Worm (Caenorhabditis elegans) whole organism, L4 larva: ENCODE results near the gene C34E10.12.

Source experiments
- F49E8.2 ChIP-seq: sonication (generic microtip); optimal IDR thresholded peaks from 2 replicates; lab custom pipeline; 2016; ENCODE audit warnings: missing compliant biosample characterization, mild to moderate bottlenecking, missing genetic modification characterization, borderline replicate concordance
- R02D3.7 ChIP-seq: fragments of 150-350 bp; sonication (generic microtip); optimal IDR thresholded peaks from 3 replicates; lab custom pipeline; 2014; ENCODE audit warnings: missing biosample characterization, missing genetic modification characterization
- T26A8.4 ChIP-seq: fragments of 200-800 bp; sonication (Bioruptor generic); IDR thresholded peaks from 2 replicates; pipeline ENCODE4 v1.3.6; 2022; ENCODE audit warnings: missing genetic modification characterization, missing compliant biosample characterization
- ZK337.2 ChIP-seq: fragments of 200-800 bp; sonication (Bioruptor generic); IDR thresholded peaks from 2 replicates; pipeline ENCODE4 v1.3.6; 2022; ENCODE audit warnings: missing genetic modification reagents, missing genetic modification characterization, missing compliant biosample characterization
- ZK546.5 ChIP-seq, 2 experiments: sonication (generic microtip); optimal IDR thresholded peaks; 2 replicates each; lab custom pipeline; 2017; ENCODE audit warnings: missing biosample characterization in 2 of 2, missing genetic modification characterization in 2 of 2
- ama-1 ChIP-seq: fragments of 150-350 bp; optimal IDR thresholded peaks from 2 replicates; lab custom pipeline; 2014; ENCODE audit warnings: inconsistent platforms, mixed read lengths
- arid-1 ChIP-seq: fragments of 200-800 bp; sonication (Bioruptor generic); conservative IDR thresholded peaks from 2 replicates; pipeline ENCODE4 v1.3.6; 2022; ENCODE audit warnings: missing genetic modification reagents, missing genetic modification characterization, missing compliant biosample characterization
- ceh-20 ChIP-seq: fragments of 200-800 bp; sonication (Bioruptor generic); IDR thresholded peaks from 2 replicates; pipeline ENCODE4 v1.3.6; 2022; ENCODE audit warnings: missing genetic modification reagents, missing genetic modification characterization, missing compliant biosample characterization
- ceh-44 ChIP-seq: fragments of 200-800 bp; sonication (Bioruptor generic); IDR thresholded peaks from 2 replicates; pipeline ENCODE4 v1.3.6; 2022; ENCODE audit warnings: missing genetic modification reagents, missing genetic modification characterization, missing compliant biosample characterization
- ces-1 ChIP-seq: fragments of 150-350 bp; sonication (generic microtip); optimal IDR thresholded peaks from 4 replicates; lab custom pipeline; 2014; ENCODE audit warnings: missing biosample characterization, missing genetic modification reagents, missing genetic modification characterization
- daf-12 ChIP-seq: fragments of 150-350 bp; optimal IDR thresholded peaks from 2 replicates; lab custom pipeline; 2014; ENCODE audit warnings: missing biosample characterization, missing genetic modification reagents, missing genetic modification characterization
- daf-19 ChIP-seq: fragments of 200-800 bp; sonication (Bioruptor generic); conservative IDR thresholded peaks from 2 replicates; pipeline ENCODE4 v1.3.6; 2022; ENCODE audit warnings: missing genetic modification characterization, missing compliant biosample characterization
- daf-8 ChIP-seq: fragments of 200-800 bp; sonication (Bioruptor generic); IDR thresholded peaks from 2 replicates; pipeline ENCODE4 v1.3.6; 2022; ENCODE audit warnings: missing genetic modification characterization, missing compliant biosample characterization
- dpl-1 ChIP-seq: fragments of 150-350 bp; optimal IDR thresholded peaks from 2 replicates; lab custom pipeline; 2014; ENCODE audit warnings: missing biosample characterization, missing genetic modification reagents, missing genetic modification characterization
- duxl-1 ChIP-seq: sonication (generic microtip); optimal IDR thresholded peaks from 2 replicates; lab custom pipeline; 2016; ENCODE audit warnings: mild to moderate bottlenecking, missing genetic modification characterization, moderate library complexity, missing compliant biosample characterization; ENCODE audit not compliant: poor library complexity
- dve-1 ChIP-seq: sonication (generic microtip); optimal IDR thresholded peaks from 2 replicates; lab custom pipeline; 2017; ENCODE audit warnings: antibody characterized with exemption, mild to moderate bottlenecking, missing genetic modification characterization, missing compliant biosample characterization; ENCODE audit not compliant: insufficient read depth
- hif-1 ChIP-seq, 2 experiments: sonication (generic microtip); optimal IDR thresholded peaks; 2 replicates each; lab custom pipeline; 2016 to 2017; ENCODE audit warnings: missing compliant biosample characterization in 2 of 2, missing genetic modification characterization in 2 of 2, missing genetic modification reagents in 2 of 2, missing genotype in 2 of 2, mild to moderate bottlenecking in 1 of 2
- hlh-30 ChIP-seq: sonication (generic microtip); optimal IDR thresholded peaks from 2 replicates; lab custom pipeline; 2017; ENCODE audit warnings: antibody characterized with exemption, mild to moderate bottlenecking, missing genetic modification characterization, missing compliant biosample characterization; ENCODE audit not compliant: insufficient read depth
- hmg-1.1 ChIP-seq: fragments of 200-800 bp; sonication (Bioruptor generic); IDR thresholded peaks from 2 replicates; pipeline ENCODE4 v1.3.6; 2022; ENCODE audit warnings: missing genetic modification reagents, missing genetic modification characterization, missing compliant biosample characterization
- lin-1 ChIP-seq: fragments of 200-800 bp; sonication (Bioruptor generic); IDR thresholded peaks from 2 replicates; pipeline ENCODE4 v1.3.6; 2022; ENCODE audit warnings: missing genetic modification reagents, missing genetic modification characterization, missing compliant biosample characterization
- lin-38 ChIP-seq: fragments of 200-800 bp; sonication (Bioruptor generic); IDR thresholded peaks from 2 replicates; pipeline ENCODE4 v1.3.6; 2022; ENCODE audit warnings: missing genetic modification reagents, missing genetic modification characterization, missing compliant biosample characterization
- lin-39 ChIP-seq: fragments of 150-350 bp; optimal IDR thresholded peaks from 2 replicates; lab custom pipeline; 2014; ENCODE audit warnings: missing biosample characterization, missing genetic modification reagents, missing genetic modification characterization
- lir-3 ChIP-seq: sonication (generic microtip); optimal IDR thresholded peaks from 2 replicates; lab custom pipeline; 2016; ENCODE audit warnings: mild to moderate bottlenecking, missing genetic modification characterization, missing compliant biosample characterization
- lsy-2 ChIP-seq, 2 experiments: fragments of 150-350 bp in 1 of 2; sonication (generic microtip) in 1 of 2; optimal IDR thresholded peaks; 2 replicates each; lab custom pipeline; 2014 to 2017; ENCODE audit warnings: missing biosample characterization in 2 of 2, missing genetic modification characterization in 2 of 2
- madf-5 ChIP-seq, 2 experiments: fragments of 200-800 bp; sonication (Bioruptor generic); IDR thresholded peaks; 2 replicates each; pipeline ENCODE4 v1.3.6; 2022; ENCODE audit warnings: missing compliant biosample characterization in 2 of 2, missing genetic modification characterization in 2 of 2
- mdl-1 ChIP-seq, 2 experiments: fragments of 150-350 bp in 1 of 2; sonication (generic microtip) in 1 of 2; optimal IDR thresholded peaks; 2 replicates each; lab custom pipeline; 2014 to 2017; ENCODE audit warnings: missing biosample characterization in 2 of 2, missing genetic modification characterization in 2 of 2
- mep-1 ChIP-seq: fragments of 150-350 bp; sonication (generic microtip); optimal IDR thresholded peaks from 3 replicates; lab custom pipeline; 2014; ENCODE audit warnings: missing biosample characterization, missing genetic modification characterization
- mes-2 ChIP-seq: sonication (generic microtip); optimal IDR thresholded peaks from 2 replicates; lab custom pipeline; 2016; ENCODE audit warnings: missing genotype, mild to moderate bottlenecking, missing genetic modification characterization, missing compliant biosample characterization; ENCODE audit not compliant: poor library complexity, severe bottlenecking
- mxl-2 ChIP-seq: fragments of 200-800 bp; sonication (Bioruptor generic); conservative IDR thresholded peaks from 2 replicates; pipeline ENCODE4 v1.3.6; 2022; ENCODE audit warnings: missing genetic modification reagents, missing genetic modification characterization, missing compliant biosample characterization
- nhr-11 ChIP-seq: fragments of 150-350 bp; optimal IDR thresholded peaks from 2 replicates; lab custom pipeline; 2014; ENCODE audit warnings: missing biosample characterization, missing genetic modification characterization
- nhr-28 ChIP-seq: fragments of 150-350 bp; optimal IDR thresholded peaks from 2 replicates; lab custom pipeline; 2014; ENCODE audit warnings: missing biosample characterization, missing genetic modification characterization
- nhr-41 ChIP-seq: fragments of 200-800 bp; sonication (Bioruptor generic); IDR thresholded peaks from 2 replicates; pipeline ENCODE4 v1.3.6; 2022; ENCODE audit warnings: missing genetic modification reagents, missing genetic modification characterization, missing compliant biosample characterization
- nhr-42 ChIP-seq: fragments of 200-800 bp; sonication (Bioruptor generic); IDR thresholded peaks from 2 replicates; pipeline ENCODE4 v1.3.6; 2022; ENCODE audit warnings: missing genetic modification characterization, missing compliant biosample characterization
- nhr-48 ChIP-seq: sonication (generic microtip); optimal IDR thresholded peaks from 2 replicates; lab custom pipeline; 2016; ENCODE audit warnings: mild to moderate bottlenecking, missing genetic modification characterization, missing compliant biosample characterization
- nhr-6 ChIP-seq: fragments of 150-350 bp; optimal IDR thresholded peaks from 2 replicates; lab custom pipeline; 2014; ENCODE audit warnings: missing biosample characterization, missing genetic modification characterization
- nhr-76 ChIP-seq: fragments of 150-350 bp; optimal IDR thresholded peaks from 2 replicates; lab custom pipeline; 2014; ENCODE audit warnings: missing biosample characterization, missing genetic modification characterization
- php-3 ChIP-seq: fragments of 200-800 bp; sonication (Bioruptor generic); IDR thresholded peaks from 2 replicates; pipeline ENCODE4 v1.3.6; 2022; ENCODE audit warnings: missing genetic modification reagents, missing genetic modification characterization, missing compliant biosample characterization
- rbr-2 ChIP-seq: sonication (generic microtip); optimal IDR thresholded peaks from 2 replicates; lab custom pipeline; 2016; ENCODE audit warnings: missing genotype, missing genetic modification characterization, missing compliant biosample characterization
- saeg-2 ChIP-seq: fragments of 200-800 bp; sonication (Bioruptor generic); IDR thresholded peaks from 2 replicates; pipeline ENCODE4 v1.3.6; 2022; ENCODE audit warnings: missing genetic modification reagents, missing genetic modification characterization, missing compliant biosample characterization
- set-16 ChIP-seq: fragments of 200-800 bp; sonication (Bioruptor generic); IDR thresholded peaks from 2 replicates; pipeline ENCODE4 v1.3.6; 2022; ENCODE audit warnings: missing genetic modification reagents, missing genetic modification characterization, missing compliant biosample characterization
- skn-1 ChIP-seq: fragments of 150-350 bp; optimal IDR thresholded peaks from 2 replicates; lab custom pipeline; 2014; ENCODE audit warnings: missing biosample characterization, missing genetic modification characterization
- tra-1 ChIP-seq: fragments of 200-800 bp; sonication (Bioruptor generic); IDR thresholded peaks from 2 replicates; pipeline ENCODE4 v1.3.6; 2022; ENCODE audit warnings: missing genetic modification reagents, missing genetic modification characterization, missing compliant biosample characterization
- unc-130 ChIP-seq: sonication (generic microtip); optimal IDR thresholded peaks from 2 replicates; lab custom pipeline; 2016; ENCODE audit warnings: missing genetic modification reagents, missing genetic modification characterization, missing compliant biosample characterization
- zfp-2 ChIP-seq: sonication (generic microtip); optimal IDR thresholded peaks from 2 replicates; lab custom pipeline; 2016; ENCODE audit warnings: mild to moderate bottlenecking, missing genetic modification characterization, missing compliant biosample characterization
- zip-11 ChIP-seq: fragments of 200-800 bp; sonication (Bioruptor generic); IDR thresholded peaks from 2 replicates; pipeline ENCODE4 v1.3.6; 2022; ENCODE audit warnings: missing genetic modification characterization, missing compliant biosample characterization

C34E10.12 gene

DNA sequence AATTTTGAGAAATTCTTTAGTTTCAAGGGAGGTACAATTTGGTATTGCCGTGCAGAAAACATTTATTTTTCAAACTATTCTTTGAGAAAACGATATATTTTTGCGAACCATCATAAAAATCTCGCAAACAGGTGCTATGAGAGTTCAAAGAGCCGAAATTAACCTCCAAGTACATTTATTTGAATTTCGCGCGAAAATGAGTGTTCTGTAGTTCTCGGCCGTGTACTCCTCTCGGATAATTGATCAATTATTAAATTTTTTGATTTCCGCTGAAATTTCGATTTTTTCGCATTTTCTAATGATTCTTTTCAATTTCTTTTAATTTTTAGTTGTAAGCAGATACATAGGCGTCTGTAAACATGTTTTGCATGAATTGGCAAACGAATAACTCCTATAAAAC is 37.5 kb downstream of the C34E10.12 start (continued):
- TF ChIP-seq duxl-1 (tag; lab: Kevin White, UChicago) (no peak), lin-39 (tag; lab: Kevin White, UChicago) (no peak), lin-38 (GFP tag; lab: Robert Waterston, UW) (peak; percentile 44), hif-1 (tag; optimal IDR thresholded peaks at IDR 0.05; lab: Kevin White, UChicago) (peak in 1 of 2 experiments; percentile 27), mes-2 (peak; percentile 88), daf-19 (GFP tag; lab: Robert Waterston, UW) (no peak), mep-1 (no peak), dve-1 (tag; lab: Kevin White, UChicago) (no peak), dpl-1 (GFP tag; lab: Kevin White, UChicago) (peak; percentile 88), ceh-20 (GFP tag; lab: Robert Waterston, UW) (no peak), zip-11 (GFP tag; lab: Robert Waterston, UW) (no peak), ZK546.5 (tag; optimal IDR thresholded peaks at IDR 0.05; lab: Kevin White, UChicago) (no peak), lsy-2 (tag; optimal IDR thresholded peaks at IDR 0.05; lab: Kevin White, UChicago) (peak in 1 of 2 experiments; percentile 27), daf-12 (tag; lab: Kevin White, UChicago) (no peak)

DNA sequence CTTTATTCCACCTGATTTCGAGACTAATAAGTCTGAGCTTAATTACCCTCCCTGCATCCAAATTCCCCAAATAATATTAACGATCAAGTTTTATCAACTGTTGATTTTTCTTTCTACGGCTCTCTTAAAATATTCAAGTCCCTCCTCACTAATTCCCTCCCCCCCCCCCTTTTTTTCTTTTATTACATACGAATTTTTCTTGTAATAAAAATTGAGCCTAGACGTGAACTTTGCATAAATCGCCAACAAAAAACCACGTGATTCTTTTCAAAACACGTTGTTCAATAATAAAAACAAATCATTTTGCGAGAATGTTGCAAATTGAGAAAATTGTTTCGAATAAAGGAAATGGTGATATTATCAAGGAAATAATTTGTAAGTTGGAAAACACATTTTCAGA is 39.3 kb downstream of the C34E10.12 start, which contains the start of gene K10D2.8:
Gene K10D2.8 (plus strand): TSS at position 301 of the 400 bp plus-strand sequence.
- TF ChIP-seq unc-130 (no peak), dpl-1 (GFP tag; lab: Kevin White, UChicago) (no peak), nhr-28 (tag; lab: Kevin White, UChicago) (no peak), nhr-41 (GFP tag; lab: Robert Waterston, UW) (no peak), lin-38 (GFP tag; lab: Robert Waterston, UW) (no peak), daf-8 (no peak), ceh-44 (GFP tag; lab: Robert Waterston, UW) (no peak), nhr-48 (tag; lab: Kevin White, UChicago) (no peak), arid-1 (GFP tag; lab: Robert Waterston, UW) (no peak), ces-1 (GFP tag; lab: Kevin White, UChicago) (no peak)

DNA sequence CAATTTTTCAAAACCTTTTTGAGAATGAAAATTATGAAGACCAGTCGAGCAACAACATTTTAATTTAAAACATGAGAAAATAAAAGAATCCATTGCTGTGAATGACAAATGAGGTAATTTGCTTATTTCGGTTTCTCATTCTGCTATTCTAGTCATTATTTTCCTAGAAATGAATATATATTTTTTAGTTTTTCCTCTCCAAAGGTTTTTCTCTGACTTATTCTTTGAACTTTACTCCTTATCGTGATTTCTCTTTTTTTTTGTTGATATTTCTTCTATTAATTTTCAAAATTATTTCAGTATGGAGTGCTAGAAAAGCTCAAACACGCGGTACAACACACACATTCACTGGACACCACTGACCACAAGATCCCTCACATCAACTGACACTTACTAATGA is 42.1 kb downstream of the C34E10.12 start, which contains the start of gene pup-2:
Gene pup-2 (plus strand): TSS at position 301 of the 400 bp plus-strand sequence.
- TF ChIP-seq ZK337.2, result no peak
- no peak for TF ChIP-seq hmg-1.1 (GFP tag; lab: Robert Waterston, UW)
- no peak for TF ChIP-seq daf-8
- no peak for TF ChIP-seq set-16 (GFP tag; lab: Robert Waterston, UW)
- no peak for TF ChIP-seq daf-19 (GFP tag; lab: Robert Waterston, UW)
- TF ChIP-seq php-3 (GFP tag; lab: Robert Waterston, UW), result no peak
- TF ChIP-seq madf-5 (GFP tag; IDR thresholded peaks at IDR 0.05; lab: Robert Waterston, UW), result no peak

DNA sequence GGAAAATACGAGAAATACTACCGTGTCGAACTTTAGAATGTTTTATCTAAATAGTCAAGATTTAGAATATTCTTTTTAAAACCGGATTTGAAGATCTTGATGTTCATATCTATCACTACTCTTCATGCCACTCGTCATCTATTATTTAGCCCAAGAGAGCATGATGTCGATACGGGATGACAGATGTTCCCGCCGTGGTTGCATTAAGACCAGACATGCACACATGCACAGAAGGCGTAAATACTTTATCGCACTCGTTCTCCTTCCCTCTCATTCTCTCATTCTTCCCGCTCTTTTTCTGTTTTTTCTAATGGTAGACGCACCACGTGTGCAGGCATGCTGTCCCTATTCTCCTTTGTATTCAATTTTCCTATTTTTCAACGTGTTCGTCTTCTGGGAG is 44.3 kb downstream of the C34E10.12 start:
- TF ChIP-seq zfp-2 (tag; lab: Kevin White, UChicago), result no peak
- no peak for TF ChIP-seq saeg-2 (GFP tag; lab: Robert Waterston, UW)
- TF ChIP-seq lin-1, result no peak
- TF ChIP-seq tra-1, result no peak
- TF ChIP-seq F49E8.2 (tag; lab: Kevin White, UChicago), result no peak
- TF ChIP-seq duxl-1 (tag; lab: Kevin White, UChicago), result no peak
- TF ChIP-seq mxl-2, result no peak
- TF ChIP-seq skn-1 (tag; lab: Kevin White, UChicago), result no peak
- TF ChIP-seq ama-1 (lab: Kevin White, UChicago), result no peak
- TF ChIP-seq nhr-11 (tag; lab: Kevin White, UChicago), result no peak
- TF ChIP-seq R02D3.7 (tag; lab: Kevin White, UChicago), result no peak
- TF ChIP-seq nhr-76 (tag; lab: Kevin White, UChicago), result no peak
- no peak for TF ChIP-seq nhr-6 (tag; lab: Kevin White, UChicago)
- TF ChIP-seq T26A8.4 (GFP tag; lab: Robert Waterston, UW), result no peak
- no peak for TF ChIP-seq lir-3
- no peak for TF ChIP-seq set-16 (GFP tag; lab: Robert Waterston, UW)
- TF ChIP-seq nhr-41 (GFP tag; lab: Robert Waterston, UW), result no peak
- TF ChIP-seq hmg-1.1 (GFP tag; lab: Robert Waterston, UW), result 0 out of 2 replicates have a peak, but pooled peaks have one; percentile 20
- no peak for TF ChIP-seq nhr-42
- no peak for TF ChIP-seq rbr-2 (tag; lab: Kevin White, UChicago)
- TF ChIP-seq mdl-1 (tag; optimal IDR thresholded peaks at IDR 0.05; lab: Kevin White, UChicago), result peak in 1 of 2 experiments; percentile 5
- TF ChIP-seq hlh-30 (tag; lab: Kevin White, UChicago), result peak; percentile 11
- no peak for TF ChIP-seq arid-1 (GFP tag; lab: Robert Waterston, UW)
- TF ChIP-seq lin-39 (tag; lab: Kevin White, UChicago), result no peak
- TF ChIP-seq, all 104 proteins: peak for 3
